Fruit fly (Drosophila melanogaster): ENCODE data around the gene Rheb.

Rheb gene

dm6 chr3R:5601044-5601523, 32.4 kb downstream of the Rheb start, which contains the start of the genes kra and SecS (continued):
- no peak for TF ChIP-seq CG6854 (GFP tag; optimal IDR thresholded peaks at IDR 0.05)
- no peak for TF ChIP-seq danr (GFP tag; IDR thresholded peaks at IDR 0.05)
- TF ChIP-seq CG10366 (GFP tag; IDR thresholded peaks at IDR 0.05), result no peak
- no peak for TF ChIP-seq Stat92E (GFP tag; optimal IDR thresholded peaks at IDR 0.05)
- TF ChIP-seq dpn (GFP tag; optimal IDR thresholded peaks at IDR 0.05), result peak; percentile 67 to 68
- no peak for TF ChIP-seq Asciz (GFP tag; optimal IDR thresholded peaks at IDR 0.05)
- peak; percentile 40 for TF ChIP-seq CG9609 (GFP tag; optimal IDR thresholded peaks at IDR 0.05)
- TF ChIP-seq crp (GFP tag; optimal IDR thresholded peaks at IDR 0.05), result peak in 1 of 2 experiments; percentile 17
- peak; percentile 66 for TF ChIP-seq CG10267 (tag; optimal IDR thresholded peaks at IDR 0.05)
- TF ChIP-seq CG2116 (GFP tag; optimal IDR thresholded peaks at IDR 0.05), result peak; percentile 78
- no peak for TF ChIP-seq Dip2 (GFP tag; IDR thresholded peaks at IDR 0.05)
- TF ChIP-seq CG10462 (GFP tag; optimal IDR thresholded peaks at IDR 0.05), result peak; percentile 26
- no peak for TF ChIP-seq Taf1 (GFP tag; IDR thresholded peaks at IDR 0.05)
- TF ChIP-seq Oaz (GFP tag; IDR thresholded peaks at IDR 0.05), result no peak
- no peak for TF ChIP-seq CG10565 (GFP tag; optimal IDR thresholded peaks at IDR 0.05)
- no peak for TF ChIP-seq ara (GFP tag; IDR thresholded peaks at IDR 0.05)
- TF ChIP-seq her (GFP tag; optimal IDR thresholded peaks at IDR 0.05), result no peak
- no peak for TF ChIP-seq CG6272 (GFP tag; IDR thresholded peaks at IDR 0.05)
- peak; percentile 77 for TF ChIP-seq CG13424 (tag; optimal IDR thresholded peaks at IDR 0.05)
- no peak for TF ChIP-seq chm (GFP tag; IDR thresholded peaks at IDR 0.05)
- peak; percentile 20 for TF ChIP-seq ash1 (GFP tag; optimal IDR thresholded peaks at IDR 0.05)
- TF ChIP-seq CG12942 (GFP tag; optimal IDR thresholded peaks at IDR 0.05), result peak; percentile 41
- peak; percentile 92 for TF ChIP-seq Ets97D (GFP tag; optimal IDR thresholded peaks at IDR 0.05)
- no peak for TF ChIP-seq CG5953 (GFP tag; IDR thresholded peaks at IDR 0.05)
- TF ChIP-seq Ssrp (tag; optimal IDR thresholded peaks at IDR 0.05), result peak; percentile 22
- no peak for TF ChIP-seq odd (GFP tag; optimal IDR thresholded peaks at IDR 0.05)
- TF ChIP-seq CG11398 (GFP tag; optimal IDR thresholded peaks at IDR 0.05), result no peak
- peak; percentile 86 for TF ChIP-seq CG4617 (GFP tag; optimal IDR thresholded peaks at IDR 0.05; ENCODE audit: borderline replicate concordance)
- no peak for TF ChIP-seq Hr78 (GFP tag; optimal IDR thresholded peaks at IDR 0.05)
- TF ChIP-seq stc (GFP tag; IDR thresholded peaks at IDR 0.05), result no peak
- no peak for TF ChIP-seq yki (optimal IDR thresholded peaks at IDR 0.05)
- no peak for TF ChIP-seq fu2 (GFP tag; optimal IDR thresholded peaks at IDR 0.05)
- no peak for TF ChIP-seq Usf (GFP tag; optimal IDR thresholded peaks at IDR 0.05)
- TF ChIP-seq lab (GFP tag; optimal IDR thresholded peaks at IDR 0.05), result peak; percentile 52
- TF ChIP-seq CG34422 (GFP tag; IDR thresholded peaks at IDR 0.05), result no peak
- peak; percentile 72 for TF ChIP-seq CG18599 (GFP tag; optimal IDR thresholded peaks at IDR 0.05)
- peak; percentile 67 for TF ChIP-seq CG17829 (tag; optimal IDR thresholded peaks at IDR 0.05)
- no peak for TF ChIP-seq sens-2 (GFP tag; IDR thresholded peaks at IDR 0.05)
- TF ChIP-seq CG7556 (GFP tag; optimal IDR thresholded peaks at IDR 0.05), result peak; percentile 62
- no peak for TF ChIP-seq HLH3B (GFP tag; IDR thresholded peaks at IDR 0.05)
- peak; percentile 69 for TF ChIP-seq Chrac-16 (GFP tag; optimal IDR thresholded peaks at IDR 0.05)
- peak; percentile 85 for TF ChIP-seq Lhr (GFP tag; optimal IDR thresholded peaks at IDR 0.05)
- TF ChIP-seq exex (tag; optimal IDR thresholded peaks at IDR 0.05), result peak; percentile 6
- TF ChIP-seq gce (GFP tag; IDR thresholded peaks at IDR 0.05), result no peak
- TF ChIP-seq sima (GFP tag; optimal IDR thresholded peaks at IDR 0.05), result no peak
- no peak for TF ChIP-seq esg (GFP tag; conservative IDR thresholded peaks at IDR 0.05)
- TF ChIP-seq ab (GFP tag; optimal IDR thresholded peaks at IDR 0.05), result no peak
- TF ChIP-seq CG6254 (GFP tag; optimal IDR thresholded peaks at IDR 0.05), result no peak
- TF ChIP-seq rib (GFP tag; IDR thresholded peaks at IDR 0.05), result no peak
- no peak for TF ChIP-seq salm (tag; optimal IDR thresholded peaks at IDR 0.05)
- TF ChIP-seq CG17912 (GFP tag; optimal IDR thresholded peaks at IDR 0.05), result no peak
